Fruit fly (Drosophila melanogaster) whole organism, pupa: Measurements from ENCODE around the gene CG1105.

Experiments used
- CG10348 ChIP-seq: fragments of 200-800 bp; sonication (Bioruptor generic); IDR thresholded peaks from 2 replicates; pipeline ENCODE4 v1.3.6; 2022; ENCODE audit warnings: missing biosample characterization, missing genetic modification characterization
- CG12605 ChIP-seq: fragments of 200-800 bp; sonication (Bioruptor generic); IDR thresholded peaks from 2 replicates; pipeline ENCODE4 v1.3.6; 2022; ENCODE audit warnings: missing biosample characterization, missing genetic modification characterization
- CG13204 ChIP-seq: fragments of 200-800 bp; sonication (Bioruptor generic); optimal IDR thresholded peaks from 2 replicates; lab custom pipeline; 2018; ENCODE audit warnings: missing biosample characterization, mild to moderate bottlenecking, missing genetic modification characterization, moderate library complexity
- CG14655 ChIP-seq: fragments of 200-800 bp; sonication (Bioruptor generic); optimal IDR thresholded peaks from 3 replicates; lab custom pipeline; 2017; ENCODE audit warnings: mild to moderate bottlenecking, missing biosample characterization, missing genetic modification reagents, missing genetic modification characterization
- CG15710 ChIP-seq: fragments of 200-800 bp; sonication (Bioruptor generic); optimal IDR thresholded peaks from 2 replicates; lab custom pipeline; 2018; ENCODE audit warnings: missing biosample characterization, mild to moderate bottlenecking, missing genetic modification characterization, moderate library complexity
- CG17806 ChIP-seq: fragments of 200-800 bp; sonication (Bioruptor generic); optimal IDR thresholded peaks from 2 replicates; lab custom pipeline; 2018; ENCODE audit warnings: missing biosample characterization, mild to moderate bottlenecking, missing genetic modification characterization, moderate library complexity
- CG32121 ChIP-seq: fragments of 200-800 bp; sonication (Bioruptor generic); IDR thresholded peaks from 2 replicates; pipeline ENCODE4 v1.3.6; 2022; ENCODE audit warnings: missing biosample characterization, missing genetic modification characterization
- CG34367 ChIP-seq: fragments of 200-800 bp; sonication (Bioruptor generic); optimal IDR thresholded peaks from 2 replicates; lab custom pipeline; 2018; ENCODE audit warnings: missing biosample characterization, mild to moderate bottlenecking, missing genetic modification characterization
- CG4496 ChIP-seq: fragments of 200-800 bp; sonication (Bioruptor generic); IDR thresholded peaks from 3 replicates; pipeline ENCODE4 v1.3.6; 2022; ENCODE audit warnings: missing biosample characterization, missing genetic modification characterization
- CG8159 ChIP-seq: fragments of 200-800 bp; sonication (Bioruptor generic); optimal IDR thresholded peaks from 3 replicates; lab custom pipeline; 2018; ENCODE audit warnings: missing biosample characterization, mild to moderate bottlenecking, missing genetic modification characterization, moderate library complexity
- CG8301 ChIP-seq: fragments of 200-800 bp; sonication (Bioruptor generic); optimal IDR thresholded peaks from 2 replicates; lab custom pipeline; 2018; ENCODE audit warnings: missing biosample characterization, mild to moderate bottlenecking, missing genetic modification characterization
- CG9948 ChIP-seq: fragments of 200-800 bp; sonication (Bioruptor generic); optimal IDR thresholded peaks from 2 replicates; lab custom pipeline; 2018; ENCODE audit warnings: missing biosample characterization, mild to moderate bottlenecking, missing genetic modification characterization, moderate library complexity
- D1 ChIP-seq: fragments of 200-800 bp; sonication (Bioruptor generic); optimal IDR thresholded peaks from 2 replicates; lab custom pipeline; 2018; ENCODE audit warnings: missing biosample characterization, mild to moderate bottlenecking, missing genetic modification characterization, moderate library complexity
- EcR ChIP-seq: fragments of 200-800 bp; sonication (Bioruptor generic); optimal IDR thresholded peaks from 3 replicates; lab custom pipeline; 2019; ENCODE audit warnings: missing biosample characterization, missing genetic modification characterization, mild to moderate bottlenecking, moderate library complexity, missing genetic modification reagents
- Ets98B ChIP-seq: fragments of 200-800 bp; sonication (Bioruptor generic); IDR thresholded peaks from 2 replicates; pipeline ENCODE4 v1.3.6; 2022; ENCODE audit warnings: missing biosample characterization, missing genetic modification characterization
- Pif1A ChIP-seq: fragments of 200-800 bp; sonication (Bioruptor generic); optimal IDR thresholded peaks from 3 replicates; lab custom pipeline; 2016; ENCODE audit warnings: missing biosample characterization, missing genetic modification characterization
- Pif1B ChIP-seq: fragments of 200-800 bp; sonication (Bioruptor generic); optimal IDR thresholded peaks from 3 replicates; lab custom pipeline; 2016; ENCODE audit warnings: missing biosample characterization, missing genetic modification characterization
- Snoo ChIP-seq: fragments of 200-800 bp; sonication (Bioruptor generic); optimal IDR thresholded peaks from 3 replicates; lab custom pipeline; 2017; ENCODE audit warnings: missing biosample characterization, mild to moderate bottlenecking, missing genetic modification characterization, inconsistent platforms
- fd96Ca ChIP-seq: fragments of 200-800 bp; sonication (Bioruptor generic); IDR thresholded peaks from 3 replicates; pipeline ENCODE4 v1.3.6; 2022; ENCODE audit warnings: missing biosample characterization, missing genetic modification characterization
- gl ChIP-seq: fragments of 200-800 bp; sonication (Bioruptor generic); optimal IDR thresholded peaks from 2 replicates; lab custom pipeline; 2018; ENCODE audit warnings: missing biosample characterization, mild to moderate bottlenecking, missing genetic modification characterization
- rn ChIP-seq: fragments of 200-800 bp; sonication (Bioruptor generic); IDR thresholded peaks from 2 replicates; pipeline ENCODE4 v1.3.6; 2022; ENCODE audit warnings: missing biosample characterization, missing genetic modification characterization

Gene CG1105

dm6 chr3R:7088837-7089361, 22.0 kb upstream of the CG1105 start:
- TF ChIP-seq CG4496, result 0 out of 3 replicates have a peak, but pooled peaks have one; percentile 15
- no peak for TF ChIP-seq CG15710 (tag; lab: Kevin White, UChicago)
- peak; percentile 20 for TF ChIP-seq Pif1A (GFP tag; lab: Kevin White, UChicago)
- no peak for TF ChIP-seq CG12605 (GFP tag; lab: Robert Waterston, UW)
- TF ChIP-seq EcR, result peak; percentile 86
- no peak for TF ChIP-seq CG8159 (tag; lab: Kevin White, UChicago)
- no peak for TF ChIP-seq CG34367
- peak; percentile 53; the same call in 1 of the 3 replicates for TF ChIP-seq fd96Ca (GFP tag; lab: Robert Waterston, UW)
- no peak for TF ChIP-seq CG32121 (GFP tag; lab: Robert Waterston, UW)
- no peak for TF ChIP-seq Pif1B (GFP tag; lab: Kevin White, UChicago)
- TF ChIP-seq CG8301 (tag; lab: Kevin White, UChicago), result no peak
- no peak for TF ChIP-seq CG14655
- no peak for TF ChIP-seq Snoo (tag; lab: Kevin White, UChicago)
- no peak for TF ChIP-seq gl (tag; lab: Kevin White, UChicago)
- TF ChIP-seq CG13204, result no peak
- no peak for TF ChIP-seq rn (GFP tag; lab: Robert Waterston, UW)

dm6 chr3R:7087904-7088303, 21.0 kb upstream of the CG1105 start:
- no peak for TF ChIP-seq gl (tag; lab: Kevin White, UChicago)
- TF ChIP-seq rn (GFP tag; lab: Robert Waterston, UW), result no peak
- TF ChIP-seq CG8301 (tag; lab: Kevin White, UChicago), result no peak
- TF ChIP-seq CG34367, result no peak
- TF ChIP-seq CG4496, result no peak
- TF ChIP-seq fd96Ca (GFP tag; lab: Robert Waterston, UW), result no peak
- TF ChIP-seq CG17806 (tag; lab: Kevin White, UChicago), result no peak
- no peak for TF ChIP-seq Ets98B (GFP tag; lab: Robert Waterston, UW)
- TF ChIP-seq, all 21 proteins: peak for 0

- peak; percentile 26; the same call in 1 of the 2 replicates for TF ChIP-seq CG32121 (GFP tag; lab: Robert Waterston, UW)
- TF ChIP-seq rn (GFP tag; lab: Robert Waterston, UW), result no peak
- no peak for TF ChIP-seq CG15710 (tag; lab: Kevin White, UChicago)
Measured at dm6 chr3R:7087201-7087505, 20.2 kb upstream of the CG1105 start.

- TF ChIP-seq CG13204, result peak; percentile 61
- TF ChIP-seq Snoo (tag; lab: Kevin White, UChicago), result peak; percentile 71
- TF ChIP-seq gl (tag; lab: Kevin White, UChicago), result peak; percentile 25
- peak; percentile 29 for TF ChIP-seq CG34367
- TF ChIP-seq fd96Ca (GFP tag; lab: Robert Waterston, UW), result peak; percentile 54; the same call in 1 of the 3 replicates
- peak; percentile 31 for TF ChIP-seq EcR
- TF ChIP-seq CG15710 (tag; lab: Kevin White, UChicago), result peak; percentile 35
- TF ChIP-seq CG8301 (tag; lab: Kevin White, UChicago), result peak; percentile 24
- peak; percentile 70 for TF ChIP-seq Ets98B (GFP tag; lab: Robert Waterston, UW)
- peak; percentile 57; the same call in 1 of the 3 replicates for TF ChIP-seq CG4496
- peak; percentile 27 for TF ChIP-seq CG8159 (tag; lab: Kevin White, UChicago)
- TF ChIP-seq rn (GFP tag; lab: Robert Waterston, UW), result no peak
- TF ChIP-seq D1 (tag; lab: Kevin White, UChicago), result no peak
- TF ChIP-seq Pif1A (GFP tag; lab: Kevin White, UChicago), result peak; percentile 52
- TF ChIP-seq CG10348 (GFP tag; lab: Robert Waterston, UW), result no peak
- no peak for TF ChIP-seq CG17806 (tag; lab: Kevin White, UChicago)
- TF ChIP-seq Pif1B (GFP tag; lab: Kevin White, UChicago), result peak; percentile 69
- TF ChIP-seq CG14655, result no peak
- TF ChIP-seq CG12605 (GFP tag; lab: Robert Waterston, UW), result peak; percentile 54
- TF ChIP-seq CG9948 (tag; lab: Kevin White, UChicago), result peak; percentile 4
- TF ChIP-seq CG32121 (GFP tag; lab: Robert Waterston, UW), result 0 out of 2 replicates have a peak, but pooled peaks have one; percentile 24
- TF ChIP-seq, all 21 proteins: peak for 16
Measured at dm6 chr3R:7086377-7087200, 19.7 kb upstream of the CG1105 start, which contains the start of gene alphaTub84B. alphaTub84B (plus strand) TSS chr3R:7086599.

dm6 chr3R:7085983-7086376, 19.0 kb upstream of the CG1105 start, which contains the start of gene Tailor:
Tailor (minus strand) TSS chr3R:7086083.
- TF ChIP-seq CG12605 (GFP tag; lab: Robert Waterston, UW) (no peak), Snoo (tag; lab: Kevin White, UChicago) (no peak), gl (tag; lab: Kevin White, UChicago) (no peak), Pif1A (GFP tag; lab: Kevin White, UChicago) (no peak), EcR (no peak), CG14655 (no peak), CG4496 (no peak), Pif1B (GFP tag; lab: Kevin White, UChicago) (no peak), CG8159 (tag; lab: Kevin White, UChicago) (no peak), CG13204 (no peak), CG34367 (no peak), rn (GFP tag; lab: Robert Waterston, UW) (no peak), CG17806 (tag; lab: Kevin White, UChicago) (no peak), CG32121 (GFP tag; lab: Robert Waterston, UW) (no peak), CG8301 (tag; lab: Kevin White, UChicago) (no peak), CG10348 (GFP tag; lab: Robert Waterston, UW) (no peak), CG15710 (tag; lab: Kevin White, UChicago) (no peak), D1 (tag; lab: Kevin White, UChicago) (no peak)
